Fruit fly (Drosophila melanogaster): Measurements from ENCODE around the gene Abcd3.

Abcd3 gene

DNA sequence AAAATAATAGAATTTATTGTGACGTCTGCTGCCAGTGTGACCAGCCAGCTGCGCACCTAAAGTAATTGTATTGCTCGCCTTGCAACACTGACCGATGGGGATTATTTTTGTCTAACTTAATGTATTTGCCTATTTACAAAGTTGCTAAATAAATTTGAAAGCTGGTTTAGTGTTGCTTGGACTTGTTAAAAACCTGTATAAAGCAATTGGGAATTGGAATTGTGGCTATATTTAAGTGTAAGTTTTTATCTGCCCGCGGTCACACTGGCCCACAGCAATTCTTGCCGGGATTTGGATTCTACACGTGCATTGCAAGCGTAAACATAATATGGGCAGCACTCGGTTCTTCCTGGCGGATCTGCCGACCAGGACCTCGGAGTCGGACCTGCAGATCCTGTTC is 46.5 kb upstream of the Abcd3 start, which contains the start of the genes CG14230 and CG14232 (continued):
- peak; percentile 11 for TF ChIP-seq CG8924 (tag; optimal IDR thresholded peaks at IDR 0.05)
- peak; percentile 56; the same call in 2 of the 3 replicates for TF ChIP-seq CG34224 (GFP tag; IDR thresholded peaks at IDR 0.05; ENCODE audit: partially characterized antibody)
- TF ChIP-seq pita (GFP tag; optimal IDR thresholded peaks at IDR 0.05) = no peak
- peak; percentile 90 for TF ChIP-seq CG10267 (tag; optimal IDR thresholded peaks at IDR 0.05)
- peak; percentile 42 for TF ChIP-seq BEAF-32 (GFP tag; optimal IDR thresholded peaks at IDR 0.05)
- peak; percentile 81 for TF ChIP-seq CG9797 (GFP tag; optimal IDR thresholded peaks at IDR 0.05)
- TF ChIP-seq salm (tag; optimal IDR thresholded peaks at IDR 0.05) = no peak
- TF ChIP-seq CG8765 (GFP tag; IDR thresholded peaks at IDR 0.05) = 0 out of 2 replicates have a peak, but pooled peaks have one; percentile 17
- peak; percentile 86 for TF ChIP-seq Med (GFP tag)

- no peak for TF ChIP-seq cad (GFP tag; optimal IDR thresholded peaks at IDR 0.05)
- no peak for TF ChIP-seq tap (tag; optimal IDR thresholded peaks at IDR 0.05)
- peak; percentile 52 for TF ChIP-seq CG17802 (tag; optimal IDR thresholded peaks at IDR 0.05)
- peak; percentile 28 for TF ChIP-seq CG30020 (tag; optimal IDR thresholded peaks at IDR 0.05)
- 0 out of 2 replicates have a peak, but pooled peaks have one; percentile 25 for TF ChIP-seq ssp (GFP tag; IDR thresholded peaks at IDR 0.05)
- peak; percentile 83 for TF ChIP-seq CG4360 (GFP tag; IDR thresholded peaks at IDR 0.05)
- no peak for TF ChIP-seq CG1832 (GFP tag; optimal IDR thresholded peaks at IDR 0.05)
Measured at dm6 chrX:19711936-19712335, 38.6 kb upstream of the Abcd3 start.

dm6 chrX:19712898-19713627 is 37.5 kb upstream of the Abcd3 start, which contains the start of gene meso18E:
Gene meso18E (minus strand): TSS chrX:19713045.
- TF ChIP-seq CG12769 (tag; optimal IDR thresholded peaks at IDR 0.05) = peak; percentile 86
- peak; percentile 18 for TF ChIP-seq CG5180 (GFP tag; optimal IDR thresholded peaks at IDR 0.05)
- TF ChIP-seq lilli (GFP tag; optimal IDR thresholded peaks at IDR 0.05) = no peak
- TF ChIP-seq chinmo (GFP tag; IDR thresholded peaks at IDR 0.05; ENCODE audit: partially characterized antibody) = 0 out of 4 replicates have a peak, but pooled peaks have one; percentile 7
- no peak for TF ChIP-seq Mrtf (GFP tag; IDR thresholded peaks at IDR 0.05)
- peak; percentile 68 for TF ChIP-seq CG8478 (optimal IDR thresholded peaks at IDR 0.05)
- no peak for TF ChIP-seq wdn (GFP tag; IDR thresholded peaks at IDR 0.05)
- peak; percentile 69 for TF ChIP-seq CG10543 (GFP tag; optimal IDR thresholded peaks at IDR 0.05)
- peak; percentile 95 for TF ChIP-seq Deaf1 (tag; optimal IDR thresholded peaks at IDR 0.05)
- no peak for TF ChIP-seq ap (GFP tag; IDR thresholded peaks at IDR 0.05)
- TF ChIP-seq CG1233 (GFP tag; optimal IDR thresholded peaks at IDR 0.05) = no peak
- peak; percentile 85 for TF ChIP-seq cg (GFP tag; optimal IDR thresholded peaks at IDR 0.05)
- TF ChIP-seq twi (tag; optimal IDR thresholded peaks at IDR 0.05) = peak; percentile 91
- TF ChIP-seq E2f2 (GFP tag; IDR thresholded peaks at IDR 0.05) = no peak
- peak; percentile 91 for TF ChIP-seq crol (GFP tag; IDR thresholded peaks at IDR 0.05)
- TF ChIP-seq Trl (optimal IDR thresholded peaks at IDR 0.05) = peak in 1 of 2 experiments; percentile 48
- TF ChIP-seq Trl (GFP tag; optimal IDR thresholded peaks at IDR 0.05) = no peak
- TF ChIP-seq Hr39 (optimal IDR thresholded peaks at IDR 0.05) = peak; percentile 97
- TF ChIP-seq Adf1 (GFP tag; IDR thresholded peaks at IDR 0.05) = peak; percentile 65
- TF ChIP-seq CG32767 (GFP tag; IDR thresholded peaks at IDR 0.05) = peak; percentile 19; the same call in 1 of the 2 replicates
- no peak for TF ChIP-seq Dp (GFP tag; optimal IDR thresholded peaks at IDR 0.05)
- no peak for TF ChIP-seq HLHmδ (GFP tag; optimal IDR thresholded peaks at IDR 0.05)
- peak in 1 of 2 experiments; percentile 1 for TF ChIP-seq Dfd (GFP tag; optimal IDR thresholded peaks at IDR 0.05)
- peak; percentile 53 for TF ChIP-seq pfk (GFP tag; optimal IDR thresholded peaks at IDR 0.05)
